Worm (Caenorhabditis elegans) whole organism, late embryonic: ENCODE data around the gene F18H3.4.

ENCODE experiments used
- C08G9.2 ChIP-seq: sonication (generic microtip); optimal IDR thresholded peaks from 2 replicates; lab custom pipeline; 2016; ENCODE audit warnings: mild to moderate bottlenecking, missing genetic modification characterization, moderate library complexity, missing compliant biosample characterization
- C38D4.7 ChIP-seq: fragments of 200-800 bp; sonication (Bioruptor generic); optimal IDR thresholded peaks from 2 replicates; lab custom pipeline; 2018; ENCODE audit warnings: mild to moderate bottlenecking, missing genetic modification characterization, moderate library complexity, missing compliant biosample characterization
- F13H6.1 ChIP-seq: sonication (generic microtip); optimal IDR thresholded peaks from 2 replicates; lab custom pipeline; 2016; ENCODE audit warnings: missing genetic modification characterization, missing compliant biosample characterization
- K02D7.2 ChIP-seq: sonication (generic microtip); optimal IDR thresholded peaks from 2 replicates; lab custom pipeline; 2017; ENCODE audit warnings: mild to moderate bottlenecking, missing genetic modification characterization, missing compliant biosample characterization
- ahr-1 ChIP-seq: sonication (generic microtip); optimal IDR thresholded peaks from 2 replicates; lab custom pipeline; 2016; ENCODE audit warnings: missing genetic modification characterization, missing compliant biosample characterization
- ama-1 ChIP-seq: fragments of 150-350 bp; optimal IDR thresholded peaks from 2 replicates; lab custom pipeline; 2014
- ceh-14 ChIP-seq: sonication (generic microtip); optimal IDR thresholded peaks from 2 replicates; lab custom pipeline; 2016; ENCODE audit warnings: missing genotype, missing genetic modification characterization, missing compliant biosample characterization
- ceh-18 ChIP-seq: sonication (generic microtip); optimal IDR thresholded peaks from 2 replicates; lab custom pipeline; 2016; ENCODE audit warnings: missing genetic modification characterization, missing compliant biosample characterization
- ceh-2 ChIP-seq: sonication (generic microtip); optimal IDR thresholded peaks from 2 replicates; lab custom pipeline; 2016; ENCODE audit warnings: missing genotype, missing genetic modification characterization, missing compliant biosample characterization
- ceh-24 ChIP-seq: sonication (generic microtip); optimal IDR thresholded peaks from 2 replicates; lab custom pipeline; 2016; ENCODE audit warnings: mild to moderate bottlenecking, missing genetic modification characterization, missing compliant biosample characterization
- ceh-30 ChIP-seq: fragments of 150-350 bp; optimal IDR thresholded peaks from 2 replicates; lab custom pipeline; 2014; ENCODE audit warnings: missing biosample characterization, missing genetic modification characterization
- ceh-31 ChIP-seq: sonication (generic microtip); optimal IDR thresholded peaks from 2 replicates; lab custom pipeline; 2016; ENCODE audit warnings: missing genetic modification characterization, missing compliant biosample characterization
- ceh-34 ChIP-seq: sonication (generic microtip); optimal IDR thresholded peaks from 2 replicates; lab custom pipeline; 2016; ENCODE audit warnings: mild to moderate bottlenecking, missing genetic modification characterization, missing compliant biosample characterization
- ceh-45 ChIP-seq: fragments of 200-800 bp; sonication (Bioruptor generic); IDR thresholded peaks from 2 replicates; pipeline ENCODE4 v1.3.6; 2022; ENCODE audit warnings: missing genetic modification reagents, missing genetic modification characterization, missing compliant biosample characterization
- ceh-48 ChIP-seq: sonication (generic microtip); optimal IDR thresholded peaks from 2 replicates; lab custom pipeline; 2016; ENCODE audit warnings: missing genetic modification characterization, inconsistent platforms, missing compliant biosample characterization
- ceh-6 ChIP-seq: fragments of 200-800 bp; sonication (Bioruptor generic); optimal IDR thresholded peaks from 2 replicates; lab custom pipeline; 2018; ENCODE audit warnings: mild to moderate bottlenecking, missing genetic modification characterization, missing compliant biosample characterization
- che-1 ChIP-seq: sonication (generic microtip); optimal IDR thresholded peaks from 2 replicates; lab custom pipeline; 2016; ENCODE audit warnings: mild to moderate bottlenecking, missing genetic modification characterization, missing compliant biosample characterization
- dmd-4 ChIP-seq: sonication (generic microtip); optimal IDR thresholded peaks from 2 replicates; lab custom pipeline; 2016; ENCODE audit warnings: borderline replicate concordance, missing genetic modification characterization, missing compliant biosample characterization
- elt-2 ChIP-seq: sonication (generic microtip); optimal IDR thresholded peaks from 2 replicates; lab custom pipeline; 2016; ENCODE audit warnings: missing genetic modification reagents, missing genetic modification characterization, missing compliant biosample characterization
- ets-4 ChIP-seq: sonication (generic microtip); optimal IDR thresholded peaks from 2 replicates; lab custom pipeline; 2016; ENCODE audit warnings: missing genetic modification characterization, missing compliant biosample characterization
- gmeb-2 ChIP-seq: sonication (generic microtip); optimal IDR thresholded peaks from 2 replicates; lab custom pipeline; 2016; ENCODE audit warnings: missing genetic modification characterization, inconsistent platforms, missing compliant biosample characterization
- hlh-13 ChIP-seq: fragments of 200-800 bp; sonication (Bioruptor generic); optimal IDR thresholded peaks from 2 replicates; lab custom pipeline; 2018; ENCODE audit warnings: mild to moderate bottlenecking, missing genetic modification characterization, missing compliant biosample characterization
- hlh-6 ChIP-seq: sonication (generic microtip); optimal IDR thresholded peaks from 2 replicates; lab custom pipeline; 2016; ENCODE audit warnings: missing genotype, missing genetic modification characterization, missing compliant biosample characterization
- lin-11 ChIP-seq: fragments of 200-800 bp; sonication (Bioruptor generic); optimal IDR thresholded peaks from 2 replicates; lab custom pipeline; 2018; ENCODE audit warnings: mild to moderate bottlenecking, missing genetic modification characterization, missing compliant biosample characterization
- madf-2 ChIP-seq: sonication (generic microtip); optimal IDR thresholded peaks from 2 replicates; lab custom pipeline; 2017; ENCODE audit warnings: missing genetic modification characterization, missing compliant biosample characterization
- mec-3 ChIP-seq: sonication (generic microtip); optimal IDR thresholded peaks from 2 replicates; lab custom pipeline; 2016; ENCODE audit warnings: borderline replicate concordance, missing genetic modification characterization, missing compliant biosample characterization
- nfya-1 ChIP-seq: sonication (generic microtip); optimal IDR thresholded peaks from 2 replicates; lab custom pipeline; 2017; ENCODE audit warnings: missing genetic modification characterization, mild to moderate bottlenecking, missing compliant biosample characterization, antibody characterized with exemption, moderate library complexity
- npax-4 ChIP-seq: sonication (generic microtip); optimal IDR thresholded peaks from 2 replicates; lab custom pipeline; 2016; ENCODE audit warnings: missing genetic modification characterization, missing compliant biosample characterization
- odd-2 ChIP-seq: sonication (generic microtip); optimal IDR thresholded peaks from 2 replicates; lab custom pipeline; 2017; ENCODE audit warnings: antibody characterized with exemption, mild to moderate bottlenecking, missing genetic modification characterization, missing compliant biosample characterization
- pag-3 ChIP-seq: sonication (generic microtip); optimal IDR thresholded peaks from 2 replicates; lab custom pipeline; 2016; ENCODE audit warnings: missing compliant biosample characterization, missing genetic modification characterization, borderline replicate concordance
- pat-9 ChIP-seq: fragments of 200-800 bp; sonication (Bioruptor generic); optimal IDR thresholded peaks from 2 replicates; lab custom pipeline; 2018; ENCODE audit warnings: mild to moderate bottlenecking, missing genetic modification characterization, moderate library complexity, missing compliant biosample characterization
- pax-1 ChIP-seq: fragments of 150-350 bp; optimal IDR thresholded peaks from 2 replicates; lab custom pipeline; 2014; ENCODE audit warnings: missing biosample characterization, missing genetic modification characterization
- pha-4 ChIP-seq: fragments of 150-350 bp; optimal IDR thresholded peaks from 2 replicates; lab custom pipeline; 2018; ENCODE audit warnings: missing biosample characterization, missing genetic modification reagents, missing genetic modification characterization
- pqm-1 ChIP-seq: sonication (generic microtip); optimal IDR thresholded peaks from 2 replicates; lab custom pipeline; 2016; ENCODE audit warnings: missing genetic modification characterization, missing compliant biosample characterization
- pros-1 ChIP-seq: fragments of 150-350 bp; optimal IDR thresholded peaks from 2 replicates; lab custom pipeline; 2014; ENCODE audit warnings: missing biosample characterization, missing genetic modification reagents, missing genetic modification characterization
- rnt-1 ChIP-seq: sonication (generic microtip); optimal IDR thresholded peaks from 2 replicates; lab custom pipeline; 2016; ENCODE audit warnings: missing genetic modification characterization, missing compliant biosample characterization
- sox-4 ChIP-seq: sonication (generic microtip); optimal IDR thresholded peaks from 2 replicates; lab custom pipeline; 2017; ENCODE audit warnings: mild to moderate bottlenecking, missing genetic modification characterization, inconsistent platforms, missing compliant biosample characterization
- tbx-2 ChIP-seq: sonication (generic microtip); optimal IDR thresholded peaks from 2 replicates; lab custom pipeline; 2016; ENCODE audit warnings: missing genetic modification characterization, missing compliant biosample characterization
- unc-42 ChIP-seq: sonication (generic microtip); optimal IDR thresholded peaks from 2 replicates; lab custom pipeline; 2016; ENCODE audit warnings: missing genotype, missing genetic modification characterization, missing compliant biosample characterization
- unc-86 ChIP-seq: sonication (generic microtip); optimal IDR thresholded peaks from 2 replicates; lab custom pipeline; 2016; ENCODE audit warnings: missing genetic modification characterization, missing compliant biosample characterization
- ztf-16 ChIP-seq: sonication (generic microtip); optimal IDR thresholded peaks from 2 replicates; lab custom pipeline; 2017; ENCODE audit warnings: missing genetic modification characterization, missing compliant biosample characterization

Gene F18H3.4

DNA sequence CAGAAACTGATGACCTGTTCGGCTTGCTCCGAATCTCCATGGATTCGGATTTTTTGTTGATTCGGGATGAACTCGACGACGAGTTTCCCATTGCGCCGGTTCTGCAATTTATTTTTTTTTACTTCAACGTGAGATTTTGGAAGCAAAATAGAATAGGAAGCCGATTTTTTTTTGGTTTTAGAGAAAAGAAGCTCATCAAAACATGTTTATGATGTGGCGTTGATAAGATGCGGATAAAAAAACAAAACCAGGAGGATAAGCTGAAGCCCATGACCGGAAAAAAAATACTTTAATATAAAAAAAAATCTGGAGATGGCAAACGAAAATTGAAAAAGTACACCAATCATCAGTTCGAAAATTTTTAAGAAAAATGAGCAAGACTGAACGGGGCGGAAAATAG lies 27.2 kb downstream of the F18H3.4 start, which contains the start of gene glb-20:
Gene glb-20, minus strand, starts transcription at position 101 of the 400 bp plus-strand sequence.
- TF ChIP-seq elt-2 (tag; lab: Kevin White, UChicago) (no peak), nfya-1 (tag; lab: Kevin White, UChicago) (no peak), mec-3 (tag; lab: Kevin White, UChicago) (no peak), dmd-4 (tag; lab: Kevin White, UChicago) (no peak), ets-4 (tag; lab: Kevin White, UChicago) (no peak)

DNA sequence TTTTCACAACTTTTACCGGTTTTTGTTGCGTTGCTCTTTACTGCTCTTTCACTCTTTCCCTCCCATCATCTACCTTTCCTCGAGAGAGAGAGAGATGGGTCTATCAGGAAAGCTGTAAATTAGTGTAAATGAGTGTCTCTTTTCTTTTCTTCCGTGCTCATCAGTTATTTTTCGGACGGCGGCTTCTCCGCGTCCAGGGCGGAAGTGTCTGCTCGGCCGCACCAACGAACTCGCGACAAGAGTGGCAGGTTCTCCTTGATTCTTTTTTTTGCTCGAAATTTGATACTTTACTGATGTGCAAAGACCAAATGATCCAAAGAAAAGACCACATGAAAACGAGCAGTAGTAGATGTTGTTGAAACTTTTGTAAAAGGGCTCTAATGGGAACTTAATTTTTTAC lies 29.8 kb downstream of the F18H3.4 start:
- TF ChIP-seq pag-3 (tag; lab: Kevin White, UChicago): no peak
- TF ChIP-seq sox-4 (tag; lab: Kevin White, UChicago): no peak
- no peak for TF ChIP-seq ztf-16 (tag; lab: Kevin White, UChicago)
- TF ChIP-seq ceh-34 (tag; lab: Kevin White, UChicago): peak; percentile 41
- no peak for TF ChIP-seq odd-2 (tag; lab: Kevin White, UChicago)
- peak; percentile 1 for TF ChIP-seq ceh-18
- no peak for TF ChIP-seq lin-11 (tag; lab: Kevin White, UChicago)
- no peak for TF ChIP-seq rnt-1 (tag; lab: Kevin White, UChicago)
- no peak for TF ChIP-seq unc-42 (tag; lab: Kevin White, UChicago)

DNA sequence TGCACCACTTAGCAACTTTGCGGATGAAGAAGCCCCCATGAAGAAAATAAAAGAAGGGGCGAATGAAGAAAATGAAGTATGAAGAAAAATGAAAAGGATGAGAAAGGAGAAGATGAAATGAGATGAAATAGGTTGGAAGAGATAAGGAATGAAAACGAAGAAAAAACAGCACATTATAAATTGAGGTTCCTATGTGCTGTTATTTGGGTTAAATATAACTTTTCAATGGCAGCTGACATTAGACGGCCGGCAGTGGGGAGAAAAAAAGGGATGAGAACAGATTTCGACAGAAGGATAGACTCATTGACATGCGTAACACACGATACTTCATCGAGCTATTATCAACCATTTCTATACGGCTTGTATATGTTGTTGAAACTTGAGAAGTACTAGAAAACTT lies 33.1 kb downstream of the F18H3.4 start:
- peak; percentile 16 for TF ChIP-seq ceh-18
- no peak for TF ChIP-seq pqm-1 (tag; lab: Kevin White, UChicago)
- TF ChIP-seq, all 69 proteins: peak for 1

DNA sequence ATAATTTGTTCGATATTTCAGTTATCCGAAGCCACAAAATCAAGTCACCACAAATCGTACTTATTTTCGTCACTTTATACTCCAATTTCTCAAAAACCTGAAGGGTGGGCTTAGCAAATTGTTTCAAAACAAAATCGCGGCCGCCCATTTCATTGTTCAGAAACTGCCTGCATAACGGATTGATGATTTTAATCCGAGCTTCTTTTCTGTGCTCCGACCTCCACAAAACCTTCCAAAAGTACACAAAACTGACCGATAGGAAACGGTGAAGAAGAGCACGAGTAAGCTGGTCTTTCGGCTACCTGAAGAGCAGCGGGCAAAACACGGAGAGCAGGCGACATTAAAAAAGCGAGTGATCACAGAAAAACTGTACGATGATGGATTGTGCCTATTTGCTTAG lies 37.5 kb downstream of the F18H3.4 start, which contains the start of gene R01E6.2:
Gene R01E6.2, minus strand, starts transcription at position 101 of the 400 bp plus-strand sequence.
- TF ChIP-seq mec-3 (tag; lab: Kevin White, UChicago) (no peak), ceh-30 (tag; lab: Kevin White, UChicago) (no peak), madf-2 (no peak)

DNA sequence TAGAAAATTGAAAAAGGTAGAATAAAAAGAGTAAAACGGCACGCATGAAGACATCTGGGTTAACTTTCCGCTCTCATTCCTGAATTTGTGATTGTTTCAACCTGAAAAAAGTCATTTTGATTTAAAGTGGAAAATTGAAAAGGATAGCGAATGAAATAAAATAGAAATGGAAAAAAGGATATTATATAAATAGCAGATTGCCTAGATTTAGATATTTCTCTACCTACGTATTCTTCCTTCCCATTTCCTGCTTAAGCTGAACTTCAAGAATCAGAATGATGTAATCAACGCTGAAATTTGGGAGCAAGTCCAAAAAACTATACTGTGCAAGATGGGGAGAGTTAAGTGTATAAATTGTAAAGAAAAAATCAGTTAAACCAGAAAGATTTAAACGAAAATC lies 41.0 kb downstream of the F18H3.4 start, which contains the start of gene R01E6.7:
Gene R01E6.7, minus strand, starts transcription at position 101 of the 400 bp plus-strand sequence.
- TF ChIP-seq hlh-13 (GFP tag; lab: Kevin White, UChicago) (no peak), ahr-1 (tag; lab: Kevin White, UChicago) (no peak), F13H6.1 (tag; lab: Kevin White, UChicago) (no peak), mec-3 (tag; lab: Kevin White, UChicago) (no peak), unc-42 (tag; lab: Kevin White, UChicago) (no peak), pros-1 (tag; lab: Kevin White, UChicago) (no peak), ceh-14 (tag; lab: Kevin White, UChicago) (no peak), pqm-1 (tag; lab: Kevin White, UChicago) (no peak), pha-4 (tag; lab: Kevin White, UChicago) (no peak), pax-1 (tag; lab: Kevin White, UChicago) (no peak), madf-2 (no peak), gmeb-2 (no peak), ceh-24 (tag; lab: Kevin White, UChicago) (no peak), ceh-30 (tag; lab: Kevin White, UChicago) (no peak), npax-4 (no peak), ama-1 (no peak), ceh-48 (no peak), unc-86 (no peak), ceh-2 (no peak)

DNA sequence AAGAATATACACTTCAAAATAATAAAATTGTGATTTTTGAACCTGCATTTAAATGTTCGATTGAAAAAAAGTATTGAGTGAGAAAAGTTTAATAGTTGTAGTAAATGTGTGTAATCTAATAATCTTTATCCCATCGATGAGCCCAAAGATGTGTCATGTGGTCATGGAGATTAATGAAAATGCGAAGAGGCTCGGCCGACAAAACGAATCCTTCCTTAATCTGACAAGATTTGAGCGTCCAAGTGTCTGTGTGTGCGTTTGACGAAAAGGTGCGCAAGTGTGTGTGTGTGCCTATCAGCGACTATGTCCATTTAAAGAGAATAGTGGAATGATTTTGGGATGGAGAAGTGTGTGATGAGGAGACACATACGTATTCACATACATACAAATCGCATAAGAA lies 45.1 kb downstream of the F18H3.4 start:
- no peak for TF ChIP-seq tbx-2
- TF ChIP-seq ceh-6: no peak
- TF ChIP-seq lin-11 (tag; lab: Kevin White, UChicago): no peak
- TF ChIP-seq F13H6.1 (tag; lab: Kevin White, UChicago): no peak
- no peak for TF ChIP-seq ceh-48
- no peak for TF ChIP-seq pqm-1 (tag; lab: Kevin White, UChicago)
- no peak for TF ChIP-seq hlh-6 (tag; lab: Kevin White, UChicago)
- no peak for TF ChIP-seq pax-1 (tag; lab: Kevin White, UChicago)
- TF ChIP-seq C08G9.2 (tag; lab: Kevin White, UChicago): no peak
- no peak for TF ChIP-seq ceh-45 (GFP tag; lab: Robert Waterston, UW)
- no peak for TF ChIP-seq madf-2
- no peak for TF ChIP-seq ceh-31 (tag; lab: Kevin White, UChicago)
- no peak for TF ChIP-seq pat-9
- no peak for TF ChIP-seq che-1
- TF ChIP-seq K02D7.2 (tag; lab: Kevin White, UChicago): no peak
- no peak for TF ChIP-seq pha-4 (tag; lab: Kevin White, UChicago)
- TF ChIP-seq C38D4.7 (GFP tag; lab: Kevin White, UChicago): no peak
- TF ChIP-seq sox-4 (tag; lab: Kevin White, UChicago): no peak
